Worm (Caenorhabditis elegans) whole organism, young adult: Measurements from ENCODE around the gene F38A5.2.
A peak's percentile ranks its signal among the peaks of the same experiment; 100 is the strongest.

Experiments used
- B0035.1 ChIP-seq: sonication (generic microtip); optimal IDR thresholded peaks from 2 replicates; lab custom pipeline; 2016; ENCODE audit warnings: missing genetic modification characterization, mild to moderate bottlenecking, missing compliant biosample characterization, missing genotype, missing genetic modification reagents
- D2030.7 ChIP-seq: fragments of 200-800 bp; sonication (Bioruptor generic); IDR thresholded peaks from 2 replicates; pipeline ENCODE4 v1.3.6; 2022; ENCODE audit warnings: missing genetic modification reagents, missing genetic modification characterization, missing compliant biosample characterization
- F10E7.11 ChIP-seq: sonication (generic microtip); optimal IDR thresholded peaks from 2 replicates; lab custom pipeline; 2017; ENCODE audit warnings: mild to moderate bottlenecking, missing genetic modification characterization, moderate library complexity, missing compliant biosample characterization
- F23B12.7 ChIP-seq: sonication (generic microtip); optimal IDR thresholded peaks from 2 replicates; lab custom pipeline; 2017; ENCODE audit warnings: missing genetic modification characterization, mild to moderate bottlenecking, missing compliant biosample characterization, antibody characterized with exemption, moderate library complexity; ENCODE audit not compliant: insufficient read depth
- K11D2.4 ChIP-seq: fragments of 200-800 bp; sonication (Bioruptor generic); IDR thresholded peaks from 2 replicates; pipeline ENCODE4 v1.3.6; 2022; ENCODE audit warnings: missing genetic modification reagents, missing genetic modification characterization, missing compliant biosample characterization
- K12H6.12 ChIP-seq: fragments of 200-800 bp; sonication (Bioruptor generic); optimal IDR thresholded peaks from 2 replicates; lab custom pipeline; 2018; ENCODE audit warnings: mild to moderate bottlenecking, missing genetic modification characterization, missing compliant biosample characterization
- T07F8.4 ChIP-seq: sonication (generic microtip); optimal IDR thresholded peaks from 2 replicates; lab custom pipeline; 2016; ENCODE audit warnings: mild to moderate bottlenecking, missing genetic modification characterization, moderate library complexity, missing compliant biosample characterization
- Y53F4B.3 ChIP-seq: fragments of 200-800 bp; sonication (Bioruptor generic); IDR thresholded peaks from 2 replicates; pipeline ENCODE4 v1.3.6; 2022; ENCODE audit warnings: missing genetic modification reagents, missing genetic modification characterization, missing compliant biosample characterization
- Y56A3A.18 ChIP-seq: fragments of 200-800 bp; sonication (Bioruptor generic); IDR thresholded peaks from 2 replicates; pipeline ENCODE4 v1.3.6; 2022; ENCODE audit warnings: missing genetic modification reagents, missing genetic modification characterization, missing compliant biosample characterization
- akir-1 ChIP-seq: fragments of 200-800 bp; sonication (Bioruptor generic); optimal IDR thresholded peaks from 2 replicates; lab custom pipeline; 2018; ENCODE audit warnings: mild to moderate bottlenecking, missing genetic modification characterization, moderate library complexity, missing compliant biosample characterization
- aptf-3 ChIP-seq: fragments of 200-800 bp; sonication (Bioruptor generic); IDR thresholded peaks from 2 replicates; pipeline ENCODE4 v1.3.6; 2022; ENCODE audit warnings: missing genetic modification characterization, missing compliant biosample characterization
- bed-1 ChIP-seq: fragments of 200-800 bp; sonication (Bioruptor generic); IDR thresholded peaks from 2 replicates; pipeline ENCODE4 v1.3.6; 2022; ENCODE audit warnings: missing genetic modification reagents, missing genetic modification characterization, missing compliant biosample characterization
- cebp-1 ChIP-seq, 2 experiments: fragments of 200-800 bp in 1 of 2; sonication (Bioruptor generic) in 1 of 2; sonication (generic microtip) in 1 of 2; IDR thresholded peaks in 1 of 2; optimal IDR thresholded peaks in 1 of 2; 2 replicates each; pipeline versions ENCODE4 v1.3.6 to Lab custom; 2017 to 2022; ENCODE audit warnings: missing compliant biosample characterization in 2 of 2, missing genetic modification characterization in 2 of 2, mild to moderate bottlenecking in 1 of 2, missing genetic modification reagents in 1 of 2, moderate library complexity in 1 of 2
- cebp-2 ChIP-seq: fragments of 200-800 bp; sonication (Bioruptor generic); IDR thresholded peaks from 2 replicates; pipeline ENCODE4 v1.3.6; 2022; ENCODE audit warnings: missing genetic modification characterization, missing compliant biosample characterization
- ceh-27 ChIP-seq: fragments of 200-800 bp; sonication (Bioruptor generic); optimal IDR thresholded peaks from 2 replicates; lab custom pipeline; 2018; ENCODE audit warnings: mild to moderate bottlenecking, missing genetic modification characterization, moderate library complexity, missing compliant biosample characterization
- ceh-40 ChIP-seq: fragments of 200-800 bp; sonication (Bioruptor generic); IDR thresholded peaks from 2 replicates; pipeline ENCODE4 v1.3.6; 2022; ENCODE audit warnings: missing genetic modification characterization, missing compliant biosample characterization
- efl-1 ChIP-seq: fragments of 150-350 bp; optimal IDR thresholded peaks from 2 replicates; lab custom pipeline; 2014; ENCODE audit warnings: missing biosample characterization, missing genetic modification reagents, missing genetic modification characterization
- egl-18 ChIP-seq: fragments of 200-800 bp; sonication (Bioruptor generic); IDR thresholded peaks from 2 replicates; pipeline ENCODE4 v1.3.6; 2022; ENCODE audit warnings: missing genetic modification reagents, missing genetic modification characterization, missing compliant biosample characterization
- ets-4 ChIP-seq: fragments of 200-800 bp; sonication (Bioruptor generic); optimal IDR thresholded peaks from 2 replicates; lab custom pipeline; 2018; ENCODE audit warnings: mild to moderate bottlenecking, missing genetic modification characterization, missing compliant biosample characterization
- hmg-1.2 ChIP-seq: fragments of 200-800 bp; sonication (Bioruptor generic); IDR thresholded peaks from 2 replicates; pipeline ENCODE4 v1.3.6; 2022; ENCODE audit warnings: missing genetic modification reagents, missing genetic modification characterization, missing compliant biosample characterization
- hrde-1 ChIP-seq: sonication (generic microtip); optimal IDR thresholded peaks from 2 replicates; lab custom pipeline; 2016; ENCODE audit warnings: missing genetic modification characterization, mild to moderate bottlenecking, missing compliant biosample characterization, moderate library complexity, missing genotype, missing genetic modification reagents, borderline replicate concordance
- mcd-1 ChIP-seq: fragments of 200-800 bp; sonication (Bioruptor generic); IDR thresholded peaks from 2 replicates; pipeline ENCODE4 v1.3.6; 2022; ENCODE audit warnings: missing genetic modification reagents, missing genetic modification characterization, missing compliant biosample characterization
- mes-4 ChIP-seq: sonication (generic microtip); optimal IDR thresholded peaks from 2 replicates; lab custom pipeline; 2016; ENCODE audit warnings: missing genotype, missing genetic modification characterization, missing compliant biosample characterization
- nfya-2 ChIP-seq: fragments of 200-800 bp; sonication (Bioruptor generic); IDR thresholded peaks from 2 replicates; pipeline ENCODE4 v1.3.6; 2022; ENCODE audit warnings: missing genetic modification reagents, missing genetic modification characterization, missing compliant biosample characterization
- nhr-179 ChIP-seq: sonication (generic microtip); optimal IDR thresholded peaks from 2 replicates; lab custom pipeline; 2016; ENCODE audit warnings: mild to moderate bottlenecking, missing genetic modification characterization, missing compliant biosample characterization
- nhr-27 ChIP-seq: fragments of 200-800 bp; sonication (Bioruptor generic); optimal IDR thresholded peaks from 2 replicates; lab custom pipeline; 2018; ENCODE audit warnings: mild to moderate bottlenecking, missing genetic modification characterization, moderate library complexity, missing compliant biosample characterization
- nhr-80 ChIP-seq: sonication (generic microtip); optimal IDR thresholded peaks from 2 replicates; lab custom pipeline; 2016; ENCODE audit warnings: missing genetic modification characterization, missing compliant biosample characterization
- nhr-90 ChIP-seq: sonication (generic microtip); optimal IDR thresholded peaks from 2 replicates; lab custom pipeline; 2016; ENCODE audit warnings: missing genotype, mild to moderate bottlenecking, missing genetic modification characterization, missing compliant biosample characterization
- repo-1 ChIP-seq: sonication (generic microtip); optimal IDR thresholded peaks from 2 replicates; lab custom pipeline; 2017; ENCODE audit warnings: mild to moderate bottlenecking, missing genetic modification characterization, missing compliant biosample characterization
- rpc-1 ChIP-seq, 2 experiments: fragments of 150-350 bp in 1 of 2; sonication (generic microtip) in 1 of 2; optimal IDR thresholded peaks; 2 replicates each; lab custom pipeline; 2014 to 2018; ENCODE audit warnings: missing biosample characterization in 1 of 2, missing genetic modification characterization in 1 of 2, missing genetic modification reagents in 1 of 2, missing genotype in 1 of 2
- sea-2 ChIP-seq: fragments of 200-800 bp; sonication (Bioruptor generic); IDR thresholded peaks from 2 replicates; pipeline ENCODE4 v1.3.6; 2022; ENCODE audit warnings: missing genetic modification characterization, missing compliant biosample characterization
- snpc-1.3 ChIP-seq: sonication (generic microtip); optimal IDR thresholded peaks from 2 replicates; lab custom pipeline; 2017; ENCODE audit warnings: missing genetic modification characterization, mild to moderate bottlenecking, missing compliant biosample characterization, antibody characterized with exemption, moderate library complexity, missing genotype, missing genetic modification reagents; ENCODE audit not compliant: insufficient read depth
- snpc-3.4 ChIP-seq: sonication (generic microtip); optimal IDR thresholded peaks from 2 replicates; lab custom pipeline; 2017; ENCODE audit warnings: missing genetic modification characterization, mild to moderate bottlenecking, missing compliant biosample characterization, antibody characterized with exemption, moderate library complexity, missing genotype, missing genetic modification reagents
- snpc-4 ChIP-seq, 5 experiments: fragments of 150-350 bp in 1 of 5; sonication (generic microtip) in 4 of 5; optimal IDR thresholded peaks; 2 replicates each; lab custom pipeline; 2014 to 2018; ENCODE audit warnings: missing genetic modification characterization in 5 of 5, missing biosample characterization in 3 of 5, antibody characterized with exemption in 2 of 5, mild to moderate bottlenecking in 2 of 5, missing compliant biosample characterization in 2 of 5, missing genotype in 2 of 5, moderate library complexity in 2 of 5, missing genetic modification reagents in 1 of 5
- tbp1 ChIP-seq: fragments of 200-800 bp; sonication (Bioruptor generic); optimal IDR thresholded peaks from 2 replicates; lab custom pipeline; 2018; ENCODE audit warnings: mild to moderate bottlenecking, missing genetic modification characterization, missing compliant biosample characterization
- tbx-9 ChIP-seq: sonication (generic microtip); optimal IDR thresholded peaks from 2 replicates; lab custom pipeline; 2016; ENCODE audit warnings: borderline replicate concordance, missing genetic modification characterization, inconsistent platforms, missing compliant biosample characterization
- tlf-1 ChIP-seq: fragments of 200-800 bp; sonication (Bioruptor generic); optimal IDR thresholded peaks from 2 replicates; lab custom pipeline; 2018; ENCODE audit warnings: mild to moderate bottlenecking, missing genetic modification characterization, missing compliant biosample characterization
- xnd-1 ChIP-seq: sonication (generic microtip); optimal IDR thresholded peaks from 2 replicates; lab custom pipeline; 2016; ENCODE audit warnings: missing genotype, missing genetic modification reagents, missing genetic modification characterization, missing compliant biosample characterization
- zim-3 ChIP-seq: sonication (generic microtip); optimal IDR thresholded peaks from 2 replicates; lab custom pipeline; 2017; ENCODE audit warnings: mild to moderate bottlenecking, missing genetic modification characterization, moderate library complexity, missing compliant biosample characterization
- ztf-26 ChIP-seq: sonication (generic microtip); optimal IDR thresholded peaks from 2 replicates; lab custom pipeline; 2017; ENCODE audit warnings: missing genetic modification characterization, missing compliant biosample characterization
- ztf-6 ChIP-seq: fragments of 200-800 bp; sonication (Bioruptor generic); IDR thresholded peaks from 2 replicates; pipeline ENCODE4 v1.3.6; 2022; ENCODE audit warnings: missing genetic modification reagents, missing genetic modification characterization, missing compliant biosample characterization

The F38A5.2 gene

ce11 chrIV:6582604-6583003 lies 2.6 kb downstream of the F38A5.2 start, which contains the start of gene odr-8:
TSS of gene odr-8 (minus strand) at chrIV:6582704.
- TF ChIP-seq nhr-90 (tag; lab: Kevin White, UChicago) (no peak), snpc-4 (GFP tag; optimal IDR thresholded peaks at IDR 0.05; lab: Kevin White, UChicago) (no peak), snpc-4 (tag; optimal IDR thresholded peaks at IDR 0.05; lab: Kevin White, UChicago) (peak in 1 of 4 experiments; percentile 50)

- TF ChIP-seq repo-1 (tag; lab: Kevin White, UChicago): no peak
- TF ChIP-seq Y53F4B.3 (GFP tag; lab: Robert Waterston, UW): no peak
- no peak for TF ChIP-seq nhr-179 (tag; lab: Kevin White, UChicago)
- no peak for TF ChIP-seq ztf-6 (GFP tag; lab: Robert Waterston, UW)
- no peak for TF ChIP-seq nhr-27 (tag; lab: Kevin White, UChicago)
- no peak for TF ChIP-seq ceh-27 (GFP tag; lab: Kevin White, UChicago)
- TF ChIP-seq F23B12.7 (tag; lab: Kevin White, UChicago): no peak
- TF ChIP-seq D2030.7 (GFP tag; lab: Robert Waterston, UW): no peak
Measured at ce11 chrIV:6581658-6582057, 3.5 kb downstream of the F38A5.2 start.

ce11 chrIV:6577914-6578313 lies 7.3 kb downstream of the F38A5.2 start, which contains the start of gene C43G2.3:
TSS of gene C43G2.3 (plus strand) at chrIV:6578214.
- TF ChIP-seq K11D2.4 (GFP tag; lab: Robert Waterston, UW) (no peak), snpc-3.4 (tag; lab: Kevin White, UChicago) (no peak), snpc-1.3 (no peak), efl-1 (GFP tag; lab: Kevin White, UChicago) (no peak), rpc-1 (optimal IDR thresholded peaks at IDR 0.05; lab: Kevin White, UChicago) (no peak), rpc-1 (tag; optimal IDR thresholded peaks at IDR 0.05; lab: Kevin White, UChicago) (no peak), tlf-1 (GFP tag; lab: Kevin White, UChicago) (no peak), xnd-1 (tag; lab: Kevin White, UChicago) (no peak), mes-4 (no peak), sea-2 (no peak), ceh-40 (GFP tag; lab: Robert Waterston, UW) (no peak), cebp-1 (GFP tag; IDR thresholded peaks at IDR 0.05; lab: Robert Waterston, UW) (no peak), cebp-1 (tag; optimal IDR thresholded peaks at IDR 0.05; lab: Kevin White, UChicago) (no peak), tbp1 (no peak), bed-1 (no peak), nfya-2 (GFP tag; lab: Robert Waterston, UW) (no peak), aptf-3 (GFP tag; lab: Robert Waterston, UW) (no peak), T07F8.4 (tag; lab: Kevin White, UChicago) (no peak)

- no peak for TF ChIP-seq cebp-1 (GFP tag; IDR thresholded peaks at IDR 0.05; lab: Robert Waterston, UW)
- TF ChIP-seq cebp-1 (tag; optimal IDR thresholded peaks at IDR 0.05; lab: Kevin White, UChicago): peak; percentile 61
- TF ChIP-seq Y56A3A.18: no peak
- TF ChIP-seq egl-18: no peak
- TF ChIP-seq hmg-1.2 (GFP tag; lab: Robert Waterston, UW): peak; percentile 82; the same call in 1 of the 2 replicates
- no peak for TF ChIP-seq K12H6.12 (tag; lab: Kevin White, UChicago)
- peak; percentile 35 for TF ChIP-seq snpc-3.4 (tag; lab: Kevin White, UChicago)
- TF ChIP-seq rpc-1 (optimal IDR thresholded peaks at IDR 0.05; lab: Kevin White, UChicago): no peak
- TF ChIP-seq rpc-1 (tag; optimal IDR thresholded peaks at IDR 0.05; lab: Kevin White, UChicago): no peak
- no peak for TF ChIP-seq F23B12.7 (tag; lab: Kevin White, UChicago)
- no peak for TF ChIP-seq zim-3
- TF ChIP-seq B0035.1: no peak
- peak; percentile 41; the same call in 1 of the 2 replicates for TF ChIP-seq mcd-1 (GFP tag; lab: Robert Waterston, UW)
- no peak for TF ChIP-seq tbx-9 (tag; lab: Kevin White, UChicago)
- peak; percentile 34 for TF ChIP-seq nhr-80 (tag; lab: Kevin White, UChicago)
- no peak for TF ChIP-seq F10E7.11 (tag; lab: Kevin White, UChicago)
- TF ChIP-seq akir-1 (GFP tag; lab: Kevin White, UChicago): no peak
- peak; percentile 16 for TF ChIP-seq tbp1
- no peak for TF ChIP-seq T07F8.4 (tag; lab: Kevin White, UChicago)
- no peak for TF ChIP-seq ceh-40 (GFP tag; lab: Robert Waterston, UW)
- no peak for TF ChIP-seq hrde-1 (tag; lab: Kevin White, UChicago)
- TF ChIP-seq snpc-1.3: no peak
- TF ChIP-seq cebp-2 (GFP tag; lab: Robert Waterston, UW): no peak
- TF ChIP-seq ets-4 (GFP tag; lab: Kevin White, UChicago): no peak
- peak; percentile 12 for TF ChIP-seq ztf-26 (tag; lab: Kevin White, UChicago)
Measured at ce11 chrIV:6576728-6577101, 8.5 kb downstream of the F38A5.2 start.
